Worm (Caenorhabditis elegans) whole organism, L4 larva: ENCODE measurements around the gene phy-2.

Source experiments
- F37D6.2 ChIP-seq: sonication (generic microtip); optimal IDR thresholded peaks from 2 replicates; lab custom pipeline; 2016; ENCODE audit warnings: mild to moderate bottlenecking, missing genetic modification characterization, missing compliant biosample characterization
- ama-1 ChIP-seq: fragments of 150-350 bp; optimal IDR thresholded peaks from 2 replicates; lab custom pipeline; 2014; ENCODE audit warnings: inconsistent platforms, mixed read lengths
- dmd-8 ChIP-seq: fragments of 200-800 bp; sonication (Bioruptor generic); IDR thresholded peaks from 2 replicates; pipeline ENCODE4 v1.3.6; 2022; ENCODE audit warnings: missing genetic modification characterization, missing compliant biosample characterization
- jun-1 ChIP-seq: fragments of 150-350 bp; optimal IDR thresholded peaks from 2 replicates; lab custom pipeline; 2014; ENCODE audit warnings: missing biosample characterization, missing genetic modification reagents, missing genetic modification characterization
- nhr-111 ChIP-seq: fragments of 200-800 bp; sonication (Bioruptor generic); optimal IDR thresholded peaks from 2 replicates; lab custom pipeline; 2018; ENCODE audit warnings: mild to moderate bottlenecking, missing genetic modification characterization, missing compliant biosample characterization
- nhr-28 ChIP-seq: fragments of 150-350 bp; optimal IDR thresholded peaks from 2 replicates; lab custom pipeline; 2014; ENCODE audit warnings: missing biosample characterization, missing genetic modification characterization
- nhr-76 ChIP-seq: fragments of 150-350 bp; optimal IDR thresholded peaks from 2 replicates; lab custom pipeline; 2014; ENCODE audit warnings: missing biosample characterization, missing genetic modification characterization
- unc-39 ChIP-seq: sonication (generic microtip); optimal IDR thresholded peaks from 2 replicates; lab custom pipeline; 2017; ENCODE audit warnings: missing biosample characterization, missing genetic modification characterization
- unc-62 ChIP-seq, 3 experiments: fragments of 150-350 bp in 1 of 3; sonication (generic microtip); optimal IDR thresholded peaks in 2 of 3; peaks in 1 of 3; 1 replicate in 1 of 3; 2 replicates in 2 of 3; lab custom pipeline; 2014 to 2017; ENCODE audit warnings: missing biosample characterization in 3 of 3, missing genetic modification characterization in 3 of 3, missing genetic modification reagents in 3 of 3, missing genotype in 1 of 3
- zag-1 ChIP-seq: fragments of 150-350 bp; optimal IDR thresholded peaks from 2 replicates; lab custom pipeline; 2014; ENCODE audit warnings: missing biosample characterization, missing genetic modification characterization

ce11 chrIV:12196608-12197007 lies 19.2 kb downstream of the phy-2 start:
- TF ChIP-seq F37D6.2 (tag; lab: Kevin White, UChicago), result no peak
- TF ChIP-seq unc-39 (tag; lab: Kevin White, UChicago), result no peak
- TF ChIP-seq zag-1, result no peak
- TF ChIP-seq nhr-28 (tag; lab: Kevin White, UChicago), result peak; percentile 45
- no peak for TF ChIP-seq nhr-76 (tag; lab: Kevin White, UChicago)
- no peak for TF ChIP-seq jun-1 (tag; lab: Kevin White, UChicago)
- no peak for TF ChIP-seq ama-1
- TF ChIP-seq dmd-8 (GFP tag; lab: Robert Waterston, UW), result no peak
- no peak for TF ChIP-seq nhr-111 (GFP tag; lab: Kevin White, UChicago)
- TF ChIP-seq unc-62 (GFP tag; optimal IDR thresholded peaks at IDR 0.05 in 1 of 2; lab: Kevin White, UChicago), result peak in 1 of 2 experiments; percentile 74
- no peak for TF ChIP-seq unc-62 (tag; optimal IDR thresholded peaks at IDR 0.05; lab: Kevin White, UChicago)
